Worm (Caenorhabditis elegans): ENCODE data around the gene Y22D7AR.7.

Y22D7AR.7 gene

ce11 chrIII:1676588-1676987, 11.3 kb downstream of the Y22D7AR.7 start, which contains the start of gene Y22D7AR.6:
TSS of gene Y22D7AR.6 (minus strand) at chrIII:1676721.
- TF ChIP-seq snpc-4 (tag; optimal IDR thresholded peaks at IDR 0.05) = no peak
- TF ChIP-seq nhr-237 (tag; optimal IDR thresholded peaks at IDR 0.05) = no peak
- no peak for TF ChIP-seq mep-1 (tag; optimal IDR thresholded peaks at IDR 0.05)
- no peak for TF ChIP-seq sptf-1 (tag; optimal IDR thresholded peaks at IDR 0.05)
- TF ChIP-seq sem-2 (GFP tag; optimal IDR thresholded peaks at IDR 0.05) = no peak
- no peak for TF ChIP-seq bed-3 (GFP tag; optimal IDR thresholded peaks at IDR 0.05)
- TF ChIP-seq ztf-11 (tag; optimal IDR thresholded peaks at IDR 0.05) = no peak
- TF ChIP-seq lsy-2 (tag; optimal IDR thresholded peaks at IDR 0.05) = no peak
- TF ChIP-seq elt-3 (tag; optimal IDR thresholded peaks at IDR 0.05) = no peak
- TF ChIP-seq nhr-28 (tag; optimal IDR thresholded peaks at IDR 0.05) = no peak
- TF ChIP-seq unc-120 (tag; optimal IDR thresholded peaks at IDR 0.05; ENCODE audit: poor library complexity, severe bottlenecking) = no peak
- TF ChIP-seq mls-2 (tag; optimal IDR thresholded peaks at IDR 0.05) = no peak

ce11 chrIII:1674760-1675159, 13.1 kb downstream of the Y22D7AR.7 start:
- TF ChIP-seq sptf-1 (tag; optimal IDR thresholded peaks at IDR 0.05) = no peak
- no peak for TF ChIP-seq mab-5 (tag; optimal IDR thresholded peaks at IDR 0.05)
- TF ChIP-seq bed-3 (GFP tag; optimal IDR thresholded peaks at IDR 0.05) = no peak
- no peak for TF ChIP-seq lin-32 (GFP tag; optimal IDR thresholded peaks at IDR 0.05)
- no peak for TF ChIP-seq lin-13 (tag; optimal IDR thresholded peaks at IDR 0.05)
- TF ChIP-seq pha-4 (tag; optimal IDR thresholded peaks at IDR 0.05) = no peak
- no peak for TF ChIP-seq snpc-4 (tag; optimal IDR thresholded peaks at IDR 0.05)
- no peak for TF ChIP-seq ceh-39 (tag; optimal IDR thresholded peaks at IDR 0.05)
- TF ChIP-seq flh-1 (GFP tag; optimal IDR thresholded peaks at IDR 0.05) = no peak

ce11 chrIII:1673320-1673719, 14.6 kb downstream of the Y22D7AR.7 start:
- TF ChIP-seq sem-2 (GFP tag; optimal IDR thresholded peaks at IDR 0.05) (no peak), blmp-1 (tag; optimal IDR thresholded peaks at IDR 0.05) (no peak), mep-1 (tag; optimal IDR thresholded peaks at IDR 0.05) (no peak), ces-1 (GFP tag; optimal IDR thresholded peaks at IDR 0.05) (no peak), M03D4.4 (tag; optimal IDR thresholded peaks at IDR 0.05) (no peak), mls-2 (tag; optimal IDR thresholded peaks at IDR 0.05) (no peak), ceh-43 (GFP tag; optimal IDR thresholded peaks at IDR 0.05) (no peak), nhr-76 (tag; optimal IDR thresholded peaks at IDR 0.05) (no peak)

ce11 chrIII:1668519-1668918, 19.4 kb downstream of the Y22D7AR.7 start, which contains the start of gene glb-30:
TSS of gene glb-30 (minus strand) at chrIII:1668619.
- TF ChIP-seq flh-1 (GFP tag; optimal IDR thresholded peaks at IDR 0.05) = no peak

- TF ChIP-seq unc-39 (tag; optimal IDR thresholded peaks at IDR 0.05) (no peak), cnd-1 (tag; optimal IDR thresholded peaks at IDR 0.05) (no peak), ceh-43 (GFP tag; optimal IDR thresholded peaks at IDR 0.05) (no peak), mab-5 (tag; optimal IDR thresholded peaks at IDR 0.05) (no peak), lin-32 (GFP tag; optimal IDR thresholded peaks at IDR 0.05) (no peak), ham-2 (GFP tag; optimal IDR thresholded peaks at IDR 0.05) (no peak), M03D4.4 (tag; optimal IDR thresholded peaks at IDR 0.05) (no peak), drap-1 (GFP tag; optimal IDR thresholded peaks at IDR 0.05) (no peak), lin-13 (tag; optimal IDR thresholded peaks at IDR 0.05) (no peak), mep-1 (tag; optimal IDR thresholded peaks at IDR 0.05) (no peak), hlh-1 (tag; optimal IDR thresholded peaks at IDR 0.05) (no peak), ztf-11 (tag; optimal IDR thresholded peaks at IDR 0.05) (no peak), bed-3 (GFP tag; optimal IDR thresholded peaks at IDR 0.05) (no peak), sptf-1 (tag; optimal IDR thresholded peaks at IDR 0.05) (no peak), snpc-4 (tag; optimal IDR thresholded peaks at IDR 0.05) (no peak), nhr-237 (tag; optimal IDR thresholded peaks at IDR 0.05) (no peak), tbx-8 (GFP tag; optimal IDR thresholded peaks at IDR 0.05) (no peak), ces-1 (GFP tag; optimal IDR thresholded peaks at IDR 0.05) (no peak), unc-62 (GFP tag; optimal IDR thresholded peaks at IDR 0.05) (no peak)
Measured at ce11 chrIII:1666893-1667292, 21.0 kb downstream of the Y22D7AR.7 start.

- TF ChIP-seq zip-8 (tag; optimal IDR thresholded peaks at IDR 0.05) (peak; percentile 40), elt-1 (tag; optimal IDR thresholded peaks at IDR 0.05; ENCODE audit: borderline replicate concordance, insufficient read depth) (no peak)
Measured at ce11 chrIII:1665799-1666308, 22.0 kb downstream of the Y22D7AR.7 start, which contains the start of gene Y22D7AR.3. TSS of gene Y22D7AR.3 (minus strand) at chrIII:1665849.

Measured in whole organism, mixed stage, embryonic.